Worm (Caenorhabditis elegans): ENCODE measurements around the gene hog-1.

The hog-1 gene

DNA sequence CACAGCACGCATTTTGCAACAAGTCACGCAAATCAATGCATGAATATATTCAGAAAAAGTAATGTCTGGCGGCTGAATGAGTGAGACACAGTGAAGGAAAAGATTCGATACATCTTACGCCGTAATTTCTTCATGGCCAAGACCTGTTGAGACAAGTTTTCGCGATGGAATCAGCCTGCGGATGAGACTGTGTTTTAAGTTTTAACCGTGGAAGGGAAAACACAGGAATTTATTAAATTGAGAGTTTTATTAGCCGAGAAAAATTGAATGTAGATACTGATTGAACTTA lies at the start of gene hog-1:
Gene hog-1 (minus strand): TSS at position 101 of the 289 bp plus-strand sequence.
- TF ChIP-seq unc-62 (GFP tag; optimal IDR thresholded peaks at IDR 0.05) = no peak

- no peak for TF ChIP-seq unc-62 (GFP tag; optimal IDR thresholded peaks at IDR 0.05)
Measured at ce11 chrX:5901499-5901898, 47.4 kb upstream of the hog-1 start.

- no peak for TF ChIP-seq unc-62 (GFP tag; optimal IDR thresholded peaks at IDR 0.05)
Measured at ce11 chrX:5897038-5897437, 43.0 kb upstream of the hog-1 start, which contains the start of gene tbc-16. Gene tbc-16, plus strand, starts transcription at chrX:5897338.

- TF ChIP-seq unc-62 (GFP tag; optimal IDR thresholded peaks at IDR 0.05) = no peak
Measured at ce11 chrX:5896001-5896400, 41.9 kb upstream of the hog-1 start.

- TF ChIP-seq unc-62 (GFP tag; optimal IDR thresholded peaks at IDR 0.05) = no peak
Measured at ce11 chrX:5890080-5890479, 36.0 kb upstream of the hog-1 start, which contains the start of gene F49E10.2. Gene F49E10.2, plus strand, starts transcription at chrX:5890380.

- no peak for TF ChIP-seq unc-62 (GFP tag; optimal IDR thresholded peaks at IDR 0.05)
Measured at ce11 chrX:5885565-5885964, 31.5 kb upstream of the hog-1 start, which contains the start of gene flp-7. Gene flp-7, plus strand, starts transcription at chrX:5885865.

DNA sequence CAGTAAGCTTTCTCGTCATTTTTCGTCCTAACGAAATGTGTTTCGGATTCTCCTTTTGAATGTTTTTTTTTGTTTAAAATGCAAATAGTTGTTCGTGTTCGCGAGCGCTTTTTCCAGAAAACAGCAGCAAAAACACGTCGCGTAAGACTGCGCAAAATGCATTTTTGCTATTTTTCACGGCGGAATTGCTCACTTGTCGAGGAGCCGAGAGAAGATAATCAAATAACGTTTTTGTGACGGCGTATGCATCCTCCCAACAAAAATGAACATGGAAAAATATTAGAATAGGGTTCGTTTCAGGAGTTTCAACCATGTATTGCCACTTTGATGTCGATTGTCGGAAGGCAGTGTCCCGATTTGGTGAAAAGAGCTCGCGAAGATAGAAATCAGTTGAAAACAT lies 23.0 kb upstream of the hog-1 start:
- TF ChIP-seq unc-62 (GFP tag; optimal IDR thresholded peaks at IDR 0.05) = no peak

DNA sequence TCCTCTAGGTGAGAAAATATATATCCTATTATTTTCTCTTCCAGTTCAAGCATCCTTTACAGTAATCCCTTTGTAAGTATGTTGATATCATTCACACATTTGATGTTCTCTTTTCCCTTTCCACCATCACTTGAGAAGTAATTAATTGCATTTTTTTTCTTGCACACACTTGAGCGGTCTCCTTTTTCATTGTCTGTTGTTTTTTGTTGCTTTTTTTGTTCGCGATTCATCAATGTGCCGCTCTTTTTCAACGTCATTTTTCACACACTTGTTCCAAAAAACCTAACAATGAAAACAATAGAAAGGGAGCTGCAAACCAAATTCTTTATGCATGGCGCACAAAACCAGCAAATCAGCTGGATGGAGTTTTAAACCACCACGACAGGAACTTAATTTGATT lies 21.5 kb upstream of the hog-1 start, which contains the start of gene F49E10.4:
Gene F49E10.4 (plus strand): TSS at position 301 of the 400 bp plus-strand sequence.
- TF ChIP-seq unc-62 (GFP tag; optimal IDR thresholded peaks at IDR 0.05) = no peak

- no peak for TF ChIP-seq unc-62 (GFP tag; optimal IDR thresholded peaks at IDR 0.05)
Measured at ce11 chrX:5872153-5872552, 18.1 kb upstream of the hog-1 start.

- no peak for TF ChIP-seq unc-62 (GFP tag; optimal IDR thresholded peaks at IDR 0.05)
Measured at ce11 chrX:5869603-5870002, 15.5 kb upstream of the hog-1 start.

ce11 chrX:5868030-5868429 lies 14.0 kb upstream of the hog-1 start:
- TF ChIP-seq unc-62 (GFP tag; optimal IDR thresholded peaks at IDR 0.05) = no peak

DNA sequence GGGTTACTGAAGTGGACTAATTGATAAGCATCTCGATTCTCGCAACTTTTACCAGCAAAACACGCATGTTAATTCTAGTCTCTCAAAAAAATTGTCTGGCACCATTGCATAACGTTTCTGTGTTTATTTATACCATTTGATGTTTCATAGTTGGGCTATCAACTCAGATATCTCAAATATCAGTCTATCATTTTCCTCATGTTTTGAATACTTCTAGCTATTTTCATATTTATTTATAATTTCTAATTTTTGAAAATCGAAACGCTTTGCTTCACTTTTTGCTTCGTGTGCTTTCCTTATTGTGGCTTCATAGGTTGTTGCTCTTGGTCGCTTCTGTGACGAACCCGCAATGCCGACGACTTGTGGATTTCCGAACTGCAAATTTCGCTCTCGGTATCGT lies 8.3 kb upstream of the hog-1 start, which contains the start of gene ctbp-1:
Gene ctbp-1 (plus strand): TSS at position 301 of the 400 bp plus-strand sequence.
- TF ChIP-seq unc-62 (GFP tag; optimal IDR thresholded peaks at IDR 0.05) = no peak

DNA sequence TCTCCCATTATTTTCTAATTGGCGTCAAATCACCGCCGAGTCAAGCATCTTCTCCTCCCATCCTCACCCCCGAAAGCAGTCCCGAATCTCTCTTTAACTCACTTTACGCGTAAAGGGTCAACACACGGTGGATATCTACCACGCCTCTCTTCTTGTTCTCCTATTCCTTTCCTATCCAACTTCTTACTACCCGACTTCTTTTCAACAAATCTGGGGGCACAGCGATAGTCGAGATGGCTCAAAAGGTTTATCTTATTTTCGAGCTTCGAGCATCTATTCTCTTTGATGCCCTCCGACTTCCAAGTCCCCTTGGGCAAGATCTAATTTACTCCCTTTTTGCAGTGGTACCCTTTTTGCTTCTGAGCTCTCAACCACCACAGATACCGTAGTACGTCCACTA lies 5.1 kb upstream of the hog-1 start:
- no peak for TF ChIP-seq unc-62 (GFP tag; optimal IDR thresholded peaks at IDR 0.05)

ce11 chrX:5854452-5855234 lies 580 bp upstream of the hog-1 start:
- no peak for TF ChIP-seq unc-62 (GFP tag; optimal IDR thresholded peaks at IDR 0.05)

DNA sequence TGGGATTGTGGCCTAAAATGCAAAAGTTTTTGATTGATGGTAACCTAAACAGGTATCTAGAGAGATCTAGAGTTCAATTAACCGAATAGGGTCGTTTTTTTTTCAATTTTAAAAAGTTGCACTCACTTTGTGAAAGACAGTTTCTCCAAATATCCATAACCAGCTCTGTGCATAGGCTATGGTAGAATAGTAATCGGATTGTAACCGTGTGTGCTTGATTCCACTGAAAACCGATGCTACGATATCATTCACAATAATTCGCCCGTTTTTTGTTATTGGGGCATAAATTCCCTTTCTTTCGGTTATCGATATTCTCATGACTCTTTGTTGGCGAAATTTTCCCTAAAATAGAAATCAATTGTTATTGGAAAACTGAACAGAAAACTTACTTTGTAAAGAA lies 1.9 kb downstream of the hog-1 start:
- TF ChIP-seq unc-62 (GFP tag; optimal IDR thresholded peaks at IDR 0.05) = no peak

- TF ChIP-seq unc-62 (GFP tag; optimal IDR thresholded peaks at IDR 0.05) = no peak
Measured at ce11 chrX:5850472-5850871, 3.6 kb downstream of the hog-1 start.

DNA sequence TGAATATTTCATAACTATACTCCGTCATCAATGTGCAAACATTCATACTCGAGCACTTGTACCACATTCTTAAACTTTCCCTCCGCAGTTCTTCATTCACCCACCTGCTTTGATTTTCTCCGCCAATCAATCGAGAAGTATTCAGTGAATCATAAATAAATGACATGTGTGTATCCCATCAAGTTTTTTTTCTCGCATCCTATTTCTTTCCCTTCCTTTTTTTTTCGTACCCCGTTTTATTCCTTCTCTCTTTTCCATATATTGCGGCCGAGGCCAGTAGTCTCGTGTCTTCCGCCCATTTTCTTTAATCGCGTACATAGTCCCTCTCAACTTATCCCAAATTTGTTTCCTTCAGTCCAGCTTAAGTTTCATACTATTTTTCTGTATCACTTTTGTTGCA lies 5.4 kb downstream of the hog-1 start, which contains the start of gene atat-2:
Gene atat-2 (plus strand): TSS at position 398 of the 400 bp plus-strand sequence.
- TF ChIP-seq unc-62 (GFP tag; optimal IDR thresholded peaks at IDR 0.05) = no peak

DNA sequence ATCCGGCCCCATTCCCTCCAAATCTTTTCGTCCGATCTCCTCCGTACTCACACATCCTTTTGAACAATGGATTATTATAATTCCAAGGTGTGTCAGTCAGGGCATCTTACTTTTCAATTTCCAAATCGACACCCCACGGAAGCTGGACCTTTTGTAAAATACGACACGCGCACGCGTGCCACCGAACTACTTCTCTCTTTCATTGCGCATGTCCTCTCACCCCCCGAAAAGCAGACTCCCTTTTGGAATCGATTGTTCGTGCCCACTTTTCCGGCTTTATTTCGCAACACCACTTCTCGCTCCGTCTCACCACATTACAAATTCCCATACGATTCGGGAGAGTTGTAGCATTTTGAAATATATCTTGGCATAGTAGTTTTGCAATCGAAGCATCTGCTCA lies 6.8 kb downstream of the hog-1 start:
- no peak for TF ChIP-seq unc-62 (GFP tag; optimal IDR thresholded peaks at IDR 0.05)

All from whole organism, dauer.